Worm (Caenorhabditis elegans): ENCODE measurements around the gene mig-38.

DNA sequence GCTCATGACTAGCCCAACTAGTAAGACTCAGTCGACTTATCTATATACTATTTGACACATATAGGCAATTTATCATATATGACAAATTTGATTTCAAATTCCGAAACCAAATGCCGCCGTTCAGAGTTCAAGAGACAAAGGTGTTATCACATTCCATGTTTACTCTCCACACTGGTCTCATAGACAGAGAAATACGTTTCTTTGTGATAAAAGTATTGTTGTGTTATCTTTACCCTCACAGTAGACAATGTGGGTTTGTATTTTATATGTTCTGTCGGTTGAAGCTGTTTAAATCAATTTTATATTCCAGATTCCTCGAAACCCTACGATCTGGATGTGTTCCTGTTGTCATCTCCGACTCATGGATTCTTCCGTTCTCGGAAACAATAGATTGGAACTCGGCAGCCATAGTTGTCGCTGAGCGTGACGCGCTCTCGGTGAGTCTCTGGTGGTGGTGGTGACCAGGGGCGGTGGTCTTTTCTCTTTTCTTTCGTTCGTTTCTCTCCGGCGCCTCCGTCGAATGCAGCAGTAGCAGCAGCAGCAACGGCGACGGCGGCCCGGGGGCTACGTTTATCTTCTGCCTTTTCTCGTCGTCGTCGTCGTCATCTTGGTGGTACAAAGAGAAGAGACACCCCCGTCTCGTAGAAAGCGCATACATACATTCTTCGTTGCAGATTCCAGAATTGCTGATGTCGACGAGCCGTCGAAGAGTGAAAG lies 11.4 kb upstream of the mig-38 start:
- no peak for TF ChIP-seq unc-62 (GFP tag; optimal IDR thresholded peaks at IDR 0.05)
- no peak for TF ChIP-seq R02D3.7 (tag; optimal IDR thresholded peaks at IDR 0.05)
- peak; percentile 31 for TF ChIP-seq fos-1 (tag; optimal IDR thresholded peaks at IDR 0.05)
